Worm (Caenorhabditis elegans): ENCODE measurements around the gene dmsr-10.

The dmsr-10 gene

ce11 chrV:6811863-6812262 is 10.1 kb upstream of the dmsr-10 start:
- TF ChIP-seq unc-62 (GFP tag; optimal IDR thresholded peaks at IDR 0.05): no peak

ce11 chrV:6810091-6810490 is 8.3 kb upstream of the dmsr-10 start:
- no peak for TF ChIP-seq unc-62 (GFP tag; optimal IDR thresholded peaks at IDR 0.05)

ce11 chrV:6808962-6809361 is 7.2 kb upstream of the dmsr-10 start, which contains the start of gene dmsr-16:
dmsr-16 (minus strand) TSS chrV:6809062.
- no peak for TF ChIP-seq unc-62 (GFP tag; optimal IDR thresholded peaks at IDR 0.05)

- TF ChIP-seq unc-62 (GFP tag; optimal IDR thresholded peaks at IDR 0.05): no peak
Observed at ce11 chrV:6806340-6806739, 4.6 kb upstream of the dmsr-10 start, which contains the start of gene dmsr-12. dmsr-12 (minus strand) TSS chrV:6806440.

- TF ChIP-seq unc-62 (GFP tag; optimal IDR thresholded peaks at IDR 0.05): no peak
Observed at ce11 chrV:6803992-6804391, 2.2 kb upstream of the dmsr-10 start, which contains the start of gene dmsr-11. dmsr-11 (minus strand) TSS chrV:6804092.

ce11 chrV:6799564-6799963 is 2.2 kb downstream of the dmsr-10 start, which contains the start of gene dmsr-9:
dmsr-9 (minus strand) TSS chrV:6799664.
- TF ChIP-seq unc-62 (GFP tag; optimal IDR thresholded peaks at IDR 0.05): no peak

- no peak for TF ChIP-seq unc-62 (GFP tag; optimal IDR thresholded peaks at IDR 0.05)
Observed at ce11 chrV:6796894-6797293, 4.9 kb downstream of the dmsr-10 start.

ce11 chrV:6796264-6796663 is 5.5 kb downstream of the dmsr-10 start:
- no peak for TF ChIP-seq unc-62 (GFP tag; optimal IDR thresholded peaks at IDR 0.05)

- TF ChIP-seq unc-62 (GFP tag; optimal IDR thresholded peaks at IDR 0.05): no peak
Observed at ce11 chrV:6793744-6794239, 8.0 kb downstream of the dmsr-10 start, which contains the start of gene ZC404.1. ZC404.1 (plus strand) TSS chrV:6794189.

- no peak for TF ChIP-seq unc-62 (GFP tag; optimal IDR thresholded peaks at IDR 0.05)
Observed at ce11 chrV:6792973-6793372, 8.8 kb downstream of the dmsr-10 start.

- no peak for TF ChIP-seq unc-62 (GFP tag; optimal IDR thresholded peaks at IDR 0.05)
Observed at ce11 chrV:6792565-6792964, 9.2 kb downstream of the dmsr-10 start, which contains the start of gene gck-2. gck-2 (minus strand) TSS chrV:6792665.

- TF ChIP-seq unc-62 (GFP tag; optimal IDR thresholded peaks at IDR 0.05): no peak
Observed at ce11 chrV:6787906-6788430, 13.8 kb downstream of the dmsr-10 start, which contains the start of gene ZC404.2. ZC404.2 (plus strand) TSS chrV:6787952.

ce11 chrV:6784853-6785492 is 16.8 kb downstream of the dmsr-10 start, which contains the start of the genes spn-4 and spe-39:
spn-4 (minus strand) TSS chrV:6784903.
spe-39 (plus strand) TSS chrV:6785451.
- no peak for TF ChIP-seq unc-62 (GFP tag; optimal IDR thresholded peaks at IDR 0.05)

ce11 chrV:6783044-6783625 is 18.6 kb downstream of the dmsr-10 start:
- TF ChIP-seq unc-62 (GFP tag; optimal IDR thresholded peaks at IDR 0.05): no peak

- TF ChIP-seq unc-62 (GFP tag; optimal IDR thresholded peaks at IDR 0.05): no peak
Observed at ce11 chrV:6782260-6782659, 19.5 kb downstream of the dmsr-10 start.

- TF ChIP-seq unc-62 (GFP tag; optimal IDR thresholded peaks at IDR 0.05): no peak
Observed at ce11 chrV:6780676-6781075, 21.1 kb downstream of the dmsr-10 start.

ce11 chrV:6780166-6780565 is 21.6 kb downstream of the dmsr-10 start, which contains the start of gene ZC404.15:
ZC404.15 (plus strand) TSS chrV:6780466.
- no peak for TF ChIP-seq unc-62 (GFP tag; optimal IDR thresholded peaks at IDR 0.05)
